Worm (Caenorhabditis elegans) whole organism, L4 larva: ENCODE data around the gene htp-2.

Source experiments
- T26A8.4 ChIP-seq: fragments of 200-800 bp; sonication (Bioruptor generic); IDR thresholded peaks from 2 replicates; pipeline ENCODE4 v1.3.6; 2022; ENCODE audit warnings: missing genetic modification characterization, missing compliant biosample characterization
- Y105C5A.15 ChIP-seq: fragments of 200-800 bp; sonication (Bioruptor generic); IDR thresholded peaks from 2 replicates; pipeline ENCODE4 v1.3.6; 2022; ENCODE audit warnings: missing genetic modification characterization, missing compliant biosample characterization
- Y75B8A.6 ChIP-seq: fragments of 200-800 bp; sonication (Bioruptor generic); IDR thresholded peaks from 2 replicates; pipeline ENCODE4 v1.3.6; 2022; ENCODE audit warnings: missing genetic modification reagents, missing genetic modification characterization, missing compliant biosample characterization
- ZK546.5 ChIP-seq, 2 experiments: sonication (generic microtip); optimal IDR thresholded peaks; 2 replicates each; lab custom pipeline; 2017; ENCODE audit warnings: missing biosample characterization in 2 of 2, missing genetic modification characterization in 2 of 2
- aha-1 ChIP-seq: fragments of 150-350 bp; peaks from one replicate; lab custom pipeline; 2014; ENCODE audit warnings: missing biosample characterization, missing genetic modification characterization
- aly-2 ChIP-seq: sonication (generic microtip); optimal IDR thresholded peaks from 2 replicates; lab custom pipeline; 2018; ENCODE audit warnings: missing biosample characterization, missing genetic modification characterization
- arid-1 ChIP-seq: fragments of 200-800 bp; sonication (Bioruptor generic); conservative IDR thresholded peaks from 2 replicates; pipeline ENCODE4 v1.3.6; 2022; ENCODE audit warnings: missing genetic modification reagents, missing genetic modification characterization, missing compliant biosample characterization
- ceh-44 ChIP-seq: fragments of 200-800 bp; sonication (Bioruptor generic); IDR thresholded peaks from 2 replicates; pipeline ENCODE4 v1.3.6; 2022; ENCODE audit warnings: missing genetic modification reagents, missing genetic modification characterization, missing compliant biosample characterization
- ceh-82 ChIP-seq: sonication (generic microtip); optimal IDR thresholded peaks from 2 replicates; lab custom pipeline; 2017; ENCODE audit warnings: missing biosample characterization, missing genetic modification characterization
- ctbp-1 ChIP-seq: fragments of 200-800 bp; sonication (Bioruptor generic); IDR thresholded peaks from 2 replicates; pipeline ENCODE4 v1.3.6; 2022; ENCODE audit warnings: missing genetic modification reagents, missing genetic modification characterization, missing compliant biosample characterization
- daf-12 ChIP-seq: fragments of 150-350 bp; optimal IDR thresholded peaks from 2 replicates; lab custom pipeline; 2014; ENCODE audit warnings: missing biosample characterization, missing genetic modification reagents, missing genetic modification characterization
- daf-16 ChIP-seq, 3 experiments: sonication (generic microtip); optimal IDR thresholded peaks; 2 replicates each; lab custom pipeline; 2016 to 2017; ENCODE audit warnings: missing genetic modification characterization in 3 of 3, missing genetic modification reagents in 3 of 3, mild to moderate bottlenecking in 2 of 3, missing compliant biosample characterization in 2 of 3, missing biosample characterization in 1 of 3, moderate library complexity in 1 of 3
- dpl-1 ChIP-seq: fragments of 150-350 bp; optimal IDR thresholded peaks from 2 replicates; lab custom pipeline; 2014; ENCODE audit warnings: missing biosample characterization, missing genetic modification reagents, missing genetic modification characterization
- fkh-10 ChIP-seq: fragments of 150-350 bp; optimal IDR thresholded peaks from 2 replicates; lab custom pipeline; 2014; ENCODE audit warnings: missing biosample characterization, missing genetic modification reagents, missing genetic modification characterization
- hlh-30 ChIP-seq: sonication (generic microtip); optimal IDR thresholded peaks from 2 replicates; lab custom pipeline; 2017; ENCODE audit warnings: antibody characterized with exemption, mild to moderate bottlenecking, missing genetic modification characterization, missing compliant biosample characterization; ENCODE audit not compliant: insufficient read depth
- lin-38 ChIP-seq: fragments of 200-800 bp; sonication (Bioruptor generic); IDR thresholded peaks from 2 replicates; pipeline ENCODE4 v1.3.6; 2022; ENCODE audit warnings: missing genetic modification reagents, missing genetic modification characterization, missing compliant biosample characterization
- mdt-29 ChIP-seq: fragments of 200-800 bp; sonication (Bioruptor generic); IDR thresholded peaks from 2 replicates; pipeline ENCODE4 v1.3.6; 2022; ENCODE audit warnings: missing genetic modification reagents, missing genetic modification characterization, missing compliant biosample characterization
- nhr-102 ChIP-seq: sonication (generic microtip); optimal IDR thresholded peaks from 2 replicates; lab custom pipeline; 2016; ENCODE audit warnings: mild to moderate bottlenecking, missing genetic modification characterization, moderate library complexity, missing compliant biosample characterization
- nhr-11 ChIP-seq: fragments of 150-350 bp; optimal IDR thresholded peaks from 2 replicates; lab custom pipeline; 2014; ENCODE audit warnings: missing biosample characterization, missing genetic modification characterization
- nhr-42 ChIP-seq: fragments of 200-800 bp; sonication (Bioruptor generic); IDR thresholded peaks from 2 replicates; pipeline ENCODE4 v1.3.6; 2022; ENCODE audit warnings: missing genetic modification characterization, missing compliant biosample characterization
- nhr-76 ChIP-seq: fragments of 150-350 bp; optimal IDR thresholded peaks from 2 replicates; lab custom pipeline; 2014; ENCODE audit warnings: missing biosample characterization, missing genetic modification characterization
- rbr-2 ChIP-seq: sonication (generic microtip); optimal IDR thresholded peaks from 2 replicates; lab custom pipeline; 2016; ENCODE audit warnings: missing genotype, missing genetic modification characterization, missing compliant biosample characterization
- saeg-2 ChIP-seq: fragments of 200-800 bp; sonication (Bioruptor generic); IDR thresholded peaks from 2 replicates; pipeline ENCODE4 v1.3.6; 2022; ENCODE audit warnings: missing genetic modification reagents, missing genetic modification characterization, missing compliant biosample characterization
- spr-1 ChIP-seq: sonication (generic microtip); optimal IDR thresholded peaks from 2 replicates; lab custom pipeline; 2016; ENCODE audit warnings: mild to moderate bottlenecking, missing genetic modification characterization, missing compliant biosample characterization
- unc-39 ChIP-seq: sonication (generic microtip); optimal IDR thresholded peaks from 2 replicates; lab custom pipeline; 2017; ENCODE audit warnings: missing biosample characterization, missing genetic modification characterization
- unc-62 ChIP-seq, 3 experiments: fragments of 150-350 bp in 1 of 3; sonication (generic microtip); optimal IDR thresholded peaks in 2 of 3; peaks in 1 of 3; 1 replicate in 1 of 3; 2 replicates in 2 of 3; lab custom pipeline; 2014 to 2017; ENCODE audit warnings: missing biosample characterization in 3 of 3, missing genetic modification characterization in 3 of 3, missing genetic modification reagents in 3 of 3, missing genotype in 1 of 3
- zag-1 ChIP-seq: fragments of 150-350 bp; optimal IDR thresholded peaks from 2 replicates; lab custom pipeline; 2014; ENCODE audit warnings: missing biosample characterization, missing genetic modification characterization

The htp-2 gene

DNA sequence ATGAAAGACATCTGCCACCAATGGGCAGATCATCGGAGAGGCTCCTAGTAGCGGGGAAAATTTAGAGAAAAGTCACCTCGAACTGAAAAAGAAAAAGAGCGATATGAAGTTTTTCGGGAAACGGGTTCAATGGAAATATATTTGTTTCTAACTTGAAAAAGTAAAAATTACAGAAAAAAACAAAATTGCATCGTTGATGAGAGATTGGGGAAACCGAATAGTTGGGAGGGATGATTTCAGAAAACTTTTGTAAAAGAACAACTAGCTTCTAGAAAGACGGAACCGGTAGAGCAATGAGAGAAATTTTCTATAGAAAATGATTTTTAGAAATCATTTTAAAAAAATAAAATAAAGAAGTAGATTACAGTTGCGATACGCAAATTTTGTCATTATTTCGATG lies 40.9 kb upstream of the htp-2 start:
- TF ChIP-seq Y75B8A.6 (GFP tag; lab: Robert Waterston, UW): no peak
- TF ChIP-seq aly-2 (tag; lab: Kevin White, UChicago): no peak
- no peak for TF ChIP-seq unc-62 (GFP tag; optimal IDR thresholded peaks at IDR 0.05 in 1 of 2; lab: Kevin White, UChicago)
- TF ChIP-seq unc-62 (tag; optimal IDR thresholded peaks at IDR 0.05; lab: Kevin White, UChicago): no peak
- peak; percentile 94 for TF ChIP-seq T26A8.4 (GFP tag; lab: Robert Waterston, UW)
- TF ChIP-seq ZK546.5 (tag; optimal IDR thresholded peaks at IDR 0.05; lab: Kevin White, UChicago): no peak
- TF ChIP-seq nhr-102 (tag; lab: Kevin White, UChicago): peak; percentile 62
- TF ChIP-seq spr-1 (tag; lab: Kevin White, UChicago): peak; percentile 62
- peak; percentile 25 for TF ChIP-seq dpl-1 (GFP tag; lab: Kevin White, UChicago)
- TF ChIP-seq lin-38 (GFP tag; lab: Robert Waterston, UW): 0 out of 2 replicates have a peak, but pooled peaks have one; percentile 19

DNA sequence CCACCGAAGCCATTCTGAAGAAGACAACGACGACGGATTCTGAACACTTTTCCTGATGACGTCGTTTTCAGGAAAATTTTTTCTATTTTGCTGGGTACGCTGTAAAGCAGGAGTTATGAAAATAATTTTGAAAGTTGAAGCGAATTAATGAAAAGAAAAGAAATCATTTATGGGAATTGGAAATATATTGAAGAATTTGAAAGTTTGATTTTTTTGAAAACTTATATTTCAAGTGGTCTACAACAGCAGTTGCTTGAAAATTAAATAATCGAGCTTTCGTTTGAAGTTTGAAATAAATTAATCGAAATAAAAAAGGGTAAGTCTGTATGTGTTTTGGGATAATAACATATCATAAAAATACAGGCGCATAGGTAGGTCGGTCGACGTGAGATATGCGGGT lies 35.4 kb upstream of the htp-2 start, which contains the start of gene shl-1:
shl-1 (minus strand) TSS at position 101 of the 400 bp plus-strand sequence.
- TF ChIP-seq aha-1 (tag; lab: Kevin White, UChicago) (peak; percentile 79), saeg-2 (GFP tag; lab: Robert Waterston, UW) (no peak)

DNA sequence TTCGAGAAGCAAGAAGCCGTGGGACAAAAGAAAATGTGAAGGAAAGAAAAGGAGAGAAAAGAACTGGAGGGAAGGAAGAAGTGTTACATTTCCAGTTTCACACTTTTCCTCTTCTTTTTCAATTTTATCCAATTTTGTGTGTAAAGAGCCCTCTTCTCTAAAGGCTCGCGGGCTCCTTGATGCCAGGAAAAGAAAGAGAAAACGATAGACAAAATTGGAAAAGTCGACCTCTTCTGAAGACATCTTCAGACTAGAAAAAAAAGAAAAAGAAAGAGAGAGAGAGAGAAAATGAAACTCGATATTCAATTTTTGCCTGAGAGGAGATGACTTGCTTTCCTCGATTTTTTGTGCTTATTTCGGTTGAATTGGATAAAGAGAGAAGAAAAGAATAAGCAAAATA lies 34.3 kb upstream of the htp-2 start:
- TF ChIP-seq unc-39 (tag; lab: Kevin White, UChicago) (no peak), fkh-10 (peak; percentile 69), aha-1 (tag; lab: Kevin White, UChicago) (no peak), ctbp-1 (peak; percentile 13; the same call in 1 of the 2 replicates)

DNA sequence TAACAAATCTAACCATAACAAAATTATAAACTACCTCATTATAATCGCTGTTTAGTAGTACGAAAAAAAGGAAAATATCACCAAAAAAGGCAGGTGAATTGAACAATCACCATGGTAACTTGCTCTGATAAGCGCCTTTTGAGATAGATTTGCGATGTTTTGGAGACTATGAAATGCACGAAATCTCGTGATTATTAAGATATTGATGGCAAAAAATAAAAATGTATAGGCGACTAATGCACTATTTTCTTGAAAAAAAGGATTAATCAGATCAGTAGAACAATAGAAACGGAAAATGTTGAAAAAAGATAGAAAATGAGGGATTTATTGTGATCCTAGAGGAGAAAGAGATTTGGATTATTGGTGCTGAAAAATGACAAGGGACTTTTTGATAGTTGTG lies 30.8 kb upstream of the htp-2 start:
- no peak for TF ChIP-seq daf-12 (tag; lab: Kevin White, UChicago)
- TF ChIP-seq dpl-1 (GFP tag; lab: Kevin White, UChicago): no peak
- TF ChIP-seq Y105C5A.15: no peak
- TF ChIP-seq aha-1 (tag; lab: Kevin White, UChicago): no peak
- no peak for TF ChIP-seq ceh-44 (GFP tag; lab: Robert Waterston, UW)
- TF ChIP-seq zag-1 (tag; lab: Kevin White, UChicago): no peak
- TF ChIP-seq, all 104 proteins: peak for 0

DNA sequence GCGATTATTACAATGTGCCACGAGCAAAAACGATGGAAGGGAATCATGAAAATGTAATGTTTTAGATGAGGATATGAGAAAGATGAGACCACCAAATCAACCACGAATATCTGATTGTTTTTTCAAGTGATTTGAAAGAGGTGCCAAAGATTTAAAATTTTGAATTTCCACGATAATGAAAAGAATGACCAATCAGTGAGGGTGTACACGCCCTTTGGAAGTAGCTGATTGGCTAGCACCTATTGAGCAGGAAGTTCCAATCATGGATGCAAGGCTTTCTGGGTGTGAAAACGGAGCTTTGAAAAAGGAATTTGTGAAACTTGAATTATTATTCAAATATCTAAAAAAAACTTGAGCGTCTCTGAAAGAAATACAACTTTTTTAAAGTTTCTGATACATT lies 27.8 kb upstream of the htp-2 start:
- TF ChIP-seq arid-1 (GFP tag; lab: Robert Waterston, UW) (no peak), unc-62 (GFP tag; optimal IDR thresholded peaks at IDR 0.05 in 1 of 2; lab: Kevin White, UChicago) (peak in 1 of 2 experiments; percentile 15), unc-62 (tag; optimal IDR thresholded peaks at IDR 0.05; lab: Kevin White, UChicago) (no peak)

DNA sequence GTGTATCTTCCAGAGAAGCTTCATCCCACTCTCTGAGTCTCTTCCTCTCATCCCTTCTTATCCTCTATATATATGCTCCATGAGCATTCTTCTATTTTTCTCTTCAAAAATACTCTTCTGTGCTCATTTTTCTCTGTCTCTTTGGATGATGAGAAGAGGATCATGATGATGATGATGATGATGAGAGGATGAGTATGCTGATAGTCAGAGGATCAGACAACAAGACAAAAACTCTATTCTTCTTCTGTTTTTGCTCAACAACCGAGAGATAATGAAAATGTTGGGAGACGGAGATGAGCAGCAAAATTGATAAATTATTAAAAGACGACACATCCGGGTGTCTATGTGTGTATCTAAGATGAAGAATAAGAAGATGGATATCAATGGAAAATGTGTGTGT lies 26.0 kb upstream of the htp-2 start:
- TF ChIP-seq ctbp-1 (0 out of 2 replicates have a peak, but pooled peaks have one; percentile 20), arid-1 (GFP tag; lab: Robert Waterston, UW) (no peak), nhr-102 (tag; lab: Kevin White, UChicago) (no peak), mdt-29 (GFP tag; lab: Robert Waterston, UW) (no peak), nhr-42 (GFP tag; lab: Robert Waterston, UW) (no peak), Y75B8A.6 (GFP tag; lab: Robert Waterston, UW) (no peak), ceh-82 (tag; lab: Kevin White, UChicago) (no peak), unc-62 (GFP tag; optimal IDR thresholded peaks at IDR 0.05 in 1 of 2; lab: Kevin White, UChicago) (peak in 1 of 2 experiments; percentile 96), unc-62 (tag; optimal IDR thresholded peaks at IDR 0.05; lab: Kevin White, UChicago) (no peak), hlh-30 (tag; lab: Kevin White, UChicago) (peak; percentile 4), nhr-11 (tag; lab: Kevin White, UChicago) (peak; percentile 74), daf-16 (GFP tag; optimal IDR thresholded peaks at IDR 0.05; lab: Kevin White, UChicago) (peak in 1 of 2 experiments; percentile 46), daf-16 (tag; optimal IDR thresholded peaks at IDR 0.05; lab: Kevin White, UChicago) (no peak), rbr-2 (tag; lab: Kevin White, UChicago) (no peak), nhr-76 (tag; lab: Kevin White, UChicago) (no peak)
